Worm (Caenorhabditis elegans): ENCODE data around the gene pinn-1.

DNA sequence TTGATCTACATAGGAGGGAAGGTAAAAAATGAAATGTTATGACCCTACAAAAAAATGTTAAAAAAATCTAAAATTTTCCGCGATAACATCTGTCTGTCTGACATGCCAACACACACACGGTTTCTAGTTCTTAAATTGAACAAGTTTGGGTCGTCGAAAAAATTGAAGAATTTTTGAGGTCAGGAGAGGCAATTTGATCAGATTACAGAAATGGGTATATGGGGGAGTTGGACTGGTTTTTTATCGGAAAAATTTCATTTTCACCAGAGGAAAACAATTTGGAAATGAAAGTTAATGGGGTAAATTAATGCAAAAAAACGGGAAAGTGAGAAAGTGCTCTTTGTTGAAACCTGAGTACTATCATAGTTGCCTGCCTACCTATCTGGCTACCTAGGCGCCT is 35.0 kb downstream of the pinn-1 start:
- TF ChIP-seq med-1 (GFP tag; optimal IDR thresholded peaks at IDR 0.05; ENCODE audit: insufficient read depth) (no peak), flt-1 (GFP tag; IDR thresholded peaks at IDR 0.05) (no peak), cog-1 (tag; optimal IDR thresholded peaks at IDR 0.05) (no peak), ztf-23 (GFP tag; IDR thresholded peaks at IDR 0.05) (no peak)
